Worm (Caenorhabditis elegans) whole organism, late embryonic: ENCODE measurements around the gene cdc-14.

ENCODE experiments used
- C08G9.2 ChIP-seq: sonication (generic microtip); optimal IDR thresholded peaks from 2 replicates; lab custom pipeline; 2016; ENCODE audit warnings: mild to moderate bottlenecking, missing genetic modification characterization, moderate library complexity, missing compliant biosample characterization
- C38D4.7 ChIP-seq: fragments of 200-800 bp; sonication (Bioruptor generic); optimal IDR thresholded peaks from 2 replicates; lab custom pipeline; 2018; ENCODE audit warnings: mild to moderate bottlenecking, missing genetic modification characterization, moderate library complexity, missing compliant biosample characterization
- K09A11.1 ChIP-seq: sonication (generic microtip); optimal IDR thresholded peaks from 2 replicates; lab custom pipeline; 2017; ENCODE audit warnings: antibody characterized with exemption, mild to moderate bottlenecking, missing genetic modification characterization, missing compliant biosample characterization; ENCODE audit not compliant: insufficient read depth
- T23F11.4 ChIP-seq: fragments of 200-800 bp; sonication (Bioruptor generic); optimal IDR thresholded peaks from 2 replicates; lab custom pipeline; 2018; ENCODE audit warnings: mild to moderate bottlenecking, missing genetic modification characterization, missing compliant biosample characterization
- Y22D7AL.16 ChIP-seq: sonication (generic microtip); optimal IDR thresholded peaks from 2 replicates; lab custom pipeline; 2016; ENCODE audit warnings: missing genetic modification characterization, missing compliant biosample characterization
- ahr-1 ChIP-seq: sonication (generic microtip); optimal IDR thresholded peaks from 2 replicates; lab custom pipeline; 2016; ENCODE audit warnings: missing genetic modification characterization, missing compliant biosample characterization
- ama-1 ChIP-seq: fragments of 150-350 bp; optimal IDR thresholded peaks from 2 replicates; lab custom pipeline; 2014
- ceh-14 ChIP-seq: sonication (generic microtip); optimal IDR thresholded peaks from 2 replicates; lab custom pipeline; 2016; ENCODE audit warnings: missing genotype, missing genetic modification characterization, missing compliant biosample characterization
- ceh-18 ChIP-seq: sonication (generic microtip); optimal IDR thresholded peaks from 2 replicates; lab custom pipeline; 2016; ENCODE audit warnings: missing genetic modification characterization, missing compliant biosample characterization
- ceh-22 ChIP-seq: sonication (generic microtip); optimal IDR thresholded peaks from 2 replicates; lab custom pipeline; 2017; ENCODE audit warnings: missing biosample characterization, missing genetic modification characterization
- ceh-24 ChIP-seq: sonication (generic microtip); optimal IDR thresholded peaks from 2 replicates; lab custom pipeline; 2016; ENCODE audit warnings: mild to moderate bottlenecking, missing genetic modification characterization, missing compliant biosample characterization
- ceh-30 ChIP-seq: fragments of 150-350 bp; optimal IDR thresholded peaks from 2 replicates; lab custom pipeline; 2014; ENCODE audit warnings: missing biosample characterization, missing genetic modification characterization
- ceh-45 ChIP-seq: fragments of 200-800 bp; sonication (Bioruptor generic); IDR thresholded peaks from 2 replicates; pipeline ENCODE4 v1.3.6; 2022; ENCODE audit warnings: missing genetic modification reagents, missing genetic modification characterization, missing compliant biosample characterization
- ceh-48 ChIP-seq: sonication (generic microtip); optimal IDR thresholded peaks from 2 replicates; lab custom pipeline; 2016; ENCODE audit warnings: missing genetic modification characterization, inconsistent platforms, missing compliant biosample characterization
- ceh-6 ChIP-seq: fragments of 200-800 bp; sonication (Bioruptor generic); optimal IDR thresholded peaks from 2 replicates; lab custom pipeline; 2018; ENCODE audit warnings: mild to moderate bottlenecking, missing genetic modification characterization, missing compliant biosample characterization
- che-1 ChIP-seq: sonication (generic microtip); optimal IDR thresholded peaks from 2 replicates; lab custom pipeline; 2016; ENCODE audit warnings: mild to moderate bottlenecking, missing genetic modification characterization, missing compliant biosample characterization
- dmd-4 ChIP-seq: sonication (generic microtip); optimal IDR thresholded peaks from 2 replicates; lab custom pipeline; 2016; ENCODE audit warnings: borderline replicate concordance, missing genetic modification characterization, missing compliant biosample characterization
- dve-1 ChIP-seq: sonication (generic microtip); optimal IDR thresholded peaks from 2 replicates; lab custom pipeline; 2017; ENCODE audit warnings: antibody characterized with exemption, mild to moderate bottlenecking, missing genetic modification characterization, missing compliant biosample characterization
- elt-2 ChIP-seq: sonication (generic microtip); optimal IDR thresholded peaks from 2 replicates; lab custom pipeline; 2016; ENCODE audit warnings: missing genetic modification reagents, missing genetic modification characterization, missing compliant biosample characterization
- ets-4 ChIP-seq: sonication (generic microtip); optimal IDR thresholded peaks from 2 replicates; lab custom pipeline; 2016; ENCODE audit warnings: missing genetic modification characterization, missing compliant biosample characterization
- eyg-1 ChIP-seq: sonication (generic microtip); optimal IDR thresholded peaks from 2 replicates; lab custom pipeline; 2016; ENCODE audit warnings: missing genotype, missing genetic modification characterization, missing compliant biosample characterization
- fax-1 ChIP-seq: sonication (generic microtip); optimal IDR thresholded peaks from 2 replicates; lab custom pipeline; 2016; ENCODE audit warnings: missing genotype, missing genetic modification characterization, missing compliant biosample characterization
- fkh-10 ChIP-seq: fragments of 150-350 bp; optimal IDR thresholded peaks from 2 replicates; lab custom pipeline; 2014; ENCODE audit warnings: missing biosample characterization, missing genetic modification reagents, missing genetic modification characterization
- fkh-6 ChIP-seq: sonication (generic microtip); optimal IDR thresholded peaks from 2 replicates; lab custom pipeline; 2016; ENCODE audit warnings: missing genetic modification characterization, missing compliant biosample characterization
- hlh-13 ChIP-seq: fragments of 200-800 bp; sonication (Bioruptor generic); optimal IDR thresholded peaks from 2 replicates; lab custom pipeline; 2018; ENCODE audit warnings: mild to moderate bottlenecking, missing genetic modification characterization, missing compliant biosample characterization
- hlh-15 ChIP-seq: sonication (generic microtip); optimal IDR thresholded peaks from 2 replicates; lab custom pipeline; 2016; ENCODE audit warnings: missing genetic modification characterization, missing compliant biosample characterization
- hlh-6 ChIP-seq: sonication (generic microtip); optimal IDR thresholded peaks from 2 replicates; lab custom pipeline; 2016; ENCODE audit warnings: missing genotype, missing genetic modification characterization, missing compliant biosample characterization
- madf-2 ChIP-seq: sonication (generic microtip); optimal IDR thresholded peaks from 2 replicates; lab custom pipeline; 2017; ENCODE audit warnings: missing genetic modification characterization, missing compliant biosample characterization
- mec-3 ChIP-seq: sonication (generic microtip); optimal IDR thresholded peaks from 2 replicates; lab custom pipeline; 2016; ENCODE audit warnings: borderline replicate concordance, missing genetic modification characterization, missing compliant biosample characterization
- nfya-1 ChIP-seq: sonication (generic microtip); optimal IDR thresholded peaks from 2 replicates; lab custom pipeline; 2017; ENCODE audit warnings: missing genetic modification characterization, mild to moderate bottlenecking, missing compliant biosample characterization, antibody characterized with exemption, moderate library complexity
- nhr-11 ChIP-seq: fragments of 150-350 bp; optimal IDR thresholded peaks from 2 replicates; lab custom pipeline; 2014; ENCODE audit warnings: missing biosample characterization, missing genetic modification characterization
- nhr-232 ChIP-seq: sonication (generic microtip); optimal IDR thresholded peaks from 2 replicates; lab custom pipeline; 2016; ENCODE audit warnings: missing genetic modification characterization, missing compliant biosample characterization
- npax-4 ChIP-seq: sonication (generic microtip); optimal IDR thresholded peaks from 2 replicates; lab custom pipeline; 2016; ENCODE audit warnings: missing genetic modification characterization, missing compliant biosample characterization
- odd-2 ChIP-seq: sonication (generic microtip); optimal IDR thresholded peaks from 2 replicates; lab custom pipeline; 2017; ENCODE audit warnings: antibody characterized with exemption, mild to moderate bottlenecking, missing genetic modification characterization, missing compliant biosample characterization
- pax-1 ChIP-seq: fragments of 150-350 bp; optimal IDR thresholded peaks from 2 replicates; lab custom pipeline; 2014; ENCODE audit warnings: missing biosample characterization, missing genetic modification characterization
- pha-2 ChIP-seq: sonication (generic microtip); optimal IDR thresholded peaks from 2 replicates; lab custom pipeline; 2017; ENCODE audit warnings: mild to moderate bottlenecking, missing genetic modification characterization, missing compliant biosample characterization
- pqm-1 ChIP-seq: sonication (generic microtip); optimal IDR thresholded peaks from 2 replicates; lab custom pipeline; 2016; ENCODE audit warnings: missing genetic modification characterization, missing compliant biosample characterization
- pros-1 ChIP-seq: fragments of 150-350 bp; optimal IDR thresholded peaks from 2 replicates; lab custom pipeline; 2014; ENCODE audit warnings: missing biosample characterization, missing genetic modification reagents, missing genetic modification characterization
- rnt-1 ChIP-seq: sonication (generic microtip); optimal IDR thresholded peaks from 2 replicates; lab custom pipeline; 2016; ENCODE audit warnings: missing genetic modification characterization, missing compliant biosample characterization
- sox-4 ChIP-seq: sonication (generic microtip); optimal IDR thresholded peaks from 2 replicates; lab custom pipeline; 2017; ENCODE audit warnings: mild to moderate bottlenecking, missing genetic modification characterization, inconsistent platforms, missing compliant biosample characterization
- syd-9 ChIP-seq: sonication (generic microtip); optimal IDR thresholded peaks from 2 replicates; lab custom pipeline; 2016; ENCODE audit warnings: mild to moderate bottlenecking, missing genetic modification characterization, moderate library complexity, missing compliant biosample characterization
- tbx-7 ChIP-seq: sonication (generic microtip); optimal IDR thresholded peaks from 2 replicates; lab custom pipeline; 2016; ENCODE audit warnings: missing genotype, missing genetic modification characterization, missing compliant biosample characterization
- ttx-3 ChIP-seq: sonication (generic microtip); optimal IDR thresholded peaks from 2 replicates; lab custom pipeline; 2016; ENCODE audit warnings: missing genetic modification reagents, missing genetic modification characterization, missing compliant biosample characterization
- unc-42 ChIP-seq: sonication (generic microtip); optimal IDR thresholded peaks from 2 replicates; lab custom pipeline; 2016; ENCODE audit warnings: missing genotype, missing genetic modification characterization, missing compliant biosample characterization
- unc-55 ChIP-seq: sonication (generic microtip); optimal IDR thresholded peaks from 2 replicates; lab custom pipeline; 2017; ENCODE audit warnings: missing biosample characterization, missing genetic modification reagents, missing genetic modification characterization
- zip-5 ChIP-seq: sonication (generic microtip); optimal IDR thresholded peaks from 2 replicates; lab custom pipeline; 2016; ENCODE audit warnings: missing genetic modification characterization, missing compliant biosample characterization

cdc-14 gene

DNA sequence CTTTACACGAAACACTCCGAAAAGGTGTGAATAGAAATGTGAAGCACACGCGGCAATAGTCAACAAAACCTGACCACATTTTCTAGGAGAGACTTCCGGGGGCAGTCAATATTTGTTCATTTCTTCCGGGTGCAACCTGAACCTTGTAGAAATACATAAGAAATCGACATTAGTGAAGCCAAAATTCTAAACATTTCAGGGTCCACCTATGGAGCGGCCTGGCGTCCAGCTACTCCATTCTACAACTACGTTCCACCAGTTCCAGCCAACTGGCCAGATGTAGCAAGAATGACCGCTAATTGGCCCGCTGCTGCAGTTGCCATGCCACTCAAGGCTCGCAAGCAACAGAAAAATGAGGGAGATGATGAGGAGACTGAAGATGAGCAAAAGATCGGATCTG lies 14.0 kb downstream of the cdc-14 start:
- TF ChIP-seq unc-42 (no peak), hlh-13 (GFP tag; lab: Kevin White, UChicago) (no peak), ceh-45 (GFP tag; lab: Robert Waterston, UW) (no peak), ama-1 (lab: Kevin White, UChicago) (no peak), fax-1 (tag; lab: Kevin White, UChicago) (no peak), pax-1 (tag; lab: Kevin White, UChicago) (no peak), ceh-14 (tag; lab: Kevin White, UChicago) (no peak), zip-5 (tag; lab: Kevin White, UChicago) (no peak), C38D4.7 (GFP tag; lab: Kevin White, UChicago) (no peak), ceh-6 (GFP tag; lab: Kevin White, UChicago) (no peak), ceh-18 (tag; lab: Kevin White, UChicago) (no peak), nhr-232 (tag; lab: Kevin White, UChicago) (no peak), ahr-1 (no peak), Y22D7AL.16 (tag; lab: Kevin White, UChicago) (no peak), hlh-6 (tag; lab: Kevin White, UChicago) (no peak), fkh-10 (GFP tag; lab: Kevin White, UChicago) (no peak), ets-4 (tag; lab: Kevin White, UChicago) (no peak), fkh-6 (tag; lab: Kevin White, UChicago) (no peak), unc-55 (GFP tag; lab: Kevin White, UChicago) (no peak), ceh-24 (no peak)

DNA sequence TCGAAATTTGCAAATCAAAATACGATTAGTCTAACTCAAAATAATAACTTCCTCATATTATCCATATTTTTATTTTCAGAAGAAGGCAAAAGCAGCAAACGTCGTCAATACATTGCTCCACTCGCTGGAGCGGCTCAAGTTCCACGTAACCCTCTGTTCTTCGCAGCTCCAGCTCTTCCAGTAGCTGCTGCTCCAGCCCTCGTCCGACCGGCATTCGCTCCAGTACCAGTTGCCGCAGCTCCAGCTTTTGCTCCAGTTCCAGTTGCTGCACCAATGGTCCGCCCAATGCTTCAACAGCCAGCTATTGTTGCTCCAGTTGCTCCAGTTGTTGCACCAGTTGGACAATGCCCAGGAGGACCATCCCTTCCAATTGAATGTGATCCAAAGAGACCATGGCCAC lies 14.5 kb downstream of the cdc-14 start:
- no peak for TF ChIP-seq T23F11.4 (GFP tag; lab: Kevin White, UChicago)
- TF ChIP-seq pqm-1 (tag; lab: Kevin White, UChicago): no peak
- no peak for TF ChIP-seq zip-5 (tag; lab: Kevin White, UChicago)
- no peak for TF ChIP-seq ama-1 (lab: Kevin White, UChicago)
- TF ChIP-seq ceh-30 (tag; lab: Kevin White, UChicago): no peak
- no peak for TF ChIP-seq che-1 (tag; lab: Kevin White, UChicago)
- TF ChIP-seq unc-55 (GFP tag; lab: Kevin White, UChicago): no peak
- TF ChIP-seq pax-1 (tag; lab: Kevin White, UChicago): no peak
- TF ChIP-seq ceh-22 (tag; lab: Kevin White, UChicago): no peak
- no peak for TF ChIP-seq odd-2
- TF ChIP-seq ceh-24: no peak
- TF ChIP-seq pros-1 (tag; lab: Kevin White, UChicago): no peak

DNA sequence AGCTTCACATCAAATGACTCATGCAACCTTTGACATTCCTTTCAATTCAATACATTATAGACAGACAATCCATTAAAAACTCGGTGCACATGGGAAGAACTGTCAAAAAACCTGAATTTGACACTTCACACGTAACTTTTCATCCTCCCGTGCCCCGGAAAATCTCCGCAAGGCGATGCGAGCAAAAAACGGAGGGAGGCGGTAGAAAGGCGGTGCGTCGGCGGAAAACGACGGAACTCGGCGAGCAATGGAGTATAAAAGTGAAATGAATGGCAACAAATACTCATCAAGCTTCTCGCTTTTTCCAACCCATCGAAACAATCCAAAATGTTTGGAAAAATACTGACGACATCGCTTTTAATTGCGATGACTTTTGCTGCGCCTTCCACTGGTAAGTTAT lies 15.2 kb downstream of the cdc-14 start, which contains the start of gene T25E4.1:
Gene T25E4.1, plus strand, starts transcription at position 301 of the 400 bp plus-strand sequence.
- TF ChIP-seq madf-2 (tag; lab: Kevin White, UChicago) (no peak), unc-42 (no peak), ama-1 (lab: Kevin White, UChicago) (no peak), zip-5 (tag; lab: Kevin White, UChicago) (no peak), ceh-14 (tag; lab: Kevin White, UChicago) (no peak), C08G9.2 (no peak), dve-1 (tag; lab: Kevin White, UChicago) (no peak), ceh-18 (tag; lab: Kevin White, UChicago) (no peak), dmd-4 (tag; lab: Kevin White, UChicago) (no peak), K09A11.1 (no peak), unc-55 (GFP tag; lab: Kevin White, UChicago) (no peak), mec-3 (tag; lab: Kevin White, UChicago) (no peak), syd-9 (tag; lab: Kevin White, UChicago) (no peak), ttx-3 (tag; lab: Kevin White, UChicago) (no peak), rnt-1 (tag; lab: Kevin White, UChicago) (no peak)

DNA sequence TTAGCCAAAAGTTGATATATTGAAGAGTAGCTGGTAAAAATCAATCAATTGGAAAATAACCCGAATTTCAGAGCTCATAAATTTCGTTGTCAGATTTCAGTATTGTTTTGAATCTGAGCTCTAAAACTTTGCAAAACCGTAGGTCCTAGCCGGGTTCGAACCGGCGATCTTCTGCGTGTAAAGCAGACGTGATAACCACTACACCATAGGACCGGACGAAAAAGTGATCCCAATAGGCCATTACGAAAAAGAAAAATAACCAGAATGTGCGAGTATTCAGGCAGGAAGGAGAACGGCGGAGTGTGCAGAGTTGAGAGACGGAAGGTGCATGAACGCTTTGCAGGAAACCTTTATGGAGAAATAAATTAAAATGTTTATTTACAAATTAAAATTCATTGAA lies 16.2 kb downstream of the cdc-14 start:
- TF ChIP-seq ceh-48 (tag; lab: Kevin White, UChicago) (peak; percentile 0), sox-4 (tag; lab: Kevin White, UChicago) (peak; percentile 23), tbx-7 (tag; lab: Kevin White, UChicago) (no peak), ceh-6 (GFP tag; lab: Kevin White, UChicago) (peak; percentile 55), ets-4 (tag; lab: Kevin White, UChicago) (no peak), ceh-24 (no peak), npax-4 (tag; lab: Kevin White, UChicago) (no peak), eyg-1 (tag; lab: Kevin White, UChicago) (no peak), nfya-1 (peak; percentile 9), C08G9.2 (no peak), nhr-11 (tag; lab: Kevin White, UChicago) (no peak), pha-2 (tag; lab: Kevin White, UChicago) (peak; percentile 42), hlh-15 (tag; lab: Kevin White, UChicago) (no peak), nhr-232 (tag; lab: Kevin White, UChicago) (peak; percentile 47), hlh-13 (GFP tag; lab: Kevin White, UChicago) (no peak), fax-1 (tag; lab: Kevin White, UChicago) (no peak), syd-9 (tag; lab: Kevin White, UChicago) (peak; percentile 33), Y22D7AL.16 (tag; lab: Kevin White, UChicago) (peak; percentile 41), elt-2 (peak; percentile 86), rnt-1 (tag; lab: Kevin White, UChicago) (no peak)
